Worm (Caenorhabditis elegans) whole organism, late embryonic: ENCODE measurements around the gene metl-13.
A peak's percentile ranks its signal among the peaks of the same experiment; 100 is the strongest.

ENCODE experiments used
- T23F11.4 ChIP-seq: fragments of 200-800 bp; sonication (Bioruptor generic); optimal IDR thresholded peaks from 2 replicates; lab custom pipeline; 2018; ENCODE audit warnings: mild to moderate bottlenecking, missing genetic modification characterization, missing compliant biosample characterization
- ama-1 ChIP-seq: fragments of 150-350 bp; optimal IDR thresholded peaks from 2 replicates; lab custom pipeline; 2014
- ceh-31 ChIP-seq: sonication (generic microtip); optimal IDR thresholded peaks from 2 replicates; lab custom pipeline; 2016; ENCODE audit warnings: missing genetic modification characterization, missing compliant biosample characterization
- dve-1 ChIP-seq: sonication (generic microtip); optimal IDR thresholded peaks from 2 replicates; lab custom pipeline; 2017; ENCODE audit warnings: antibody characterized with exemption, mild to moderate bottlenecking, missing genetic modification characterization, missing compliant biosample characterization
- elt-2 ChIP-seq: sonication (generic microtip); optimal IDR thresholded peaks from 2 replicates; lab custom pipeline; 2016; ENCODE audit warnings: missing genetic modification reagents, missing genetic modification characterization, missing compliant biosample characterization
- elt-4 ChIP-seq: sonication (generic microtip); optimal IDR thresholded peaks from 2 replicates; lab custom pipeline; 2016; ENCODE audit warnings: missing genetic modification characterization, missing compliant biosample characterization
- nhr-11 ChIP-seq: fragments of 150-350 bp; optimal IDR thresholded peaks from 2 replicates; lab custom pipeline; 2014; ENCODE audit warnings: missing biosample characterization, missing genetic modification characterization
- pros-1 ChIP-seq: fragments of 150-350 bp; optimal IDR thresholded peaks from 2 replicates; lab custom pipeline; 2014; ENCODE audit warnings: missing biosample characterization, missing genetic modification reagents, missing genetic modification characterization
- ref-2 ChIP-seq: sonication (generic microtip); optimal IDR thresholded peaks from 2 replicates; lab custom pipeline; 2016; ENCODE audit warnings: missing genetic modification characterization, missing compliant biosample characterization
- ztf-16 ChIP-seq: sonication (generic microtip); optimal IDR thresholded peaks from 2 replicates; lab custom pipeline; 2017; ENCODE audit warnings: missing genetic modification characterization, missing compliant biosample characterization

DNA sequence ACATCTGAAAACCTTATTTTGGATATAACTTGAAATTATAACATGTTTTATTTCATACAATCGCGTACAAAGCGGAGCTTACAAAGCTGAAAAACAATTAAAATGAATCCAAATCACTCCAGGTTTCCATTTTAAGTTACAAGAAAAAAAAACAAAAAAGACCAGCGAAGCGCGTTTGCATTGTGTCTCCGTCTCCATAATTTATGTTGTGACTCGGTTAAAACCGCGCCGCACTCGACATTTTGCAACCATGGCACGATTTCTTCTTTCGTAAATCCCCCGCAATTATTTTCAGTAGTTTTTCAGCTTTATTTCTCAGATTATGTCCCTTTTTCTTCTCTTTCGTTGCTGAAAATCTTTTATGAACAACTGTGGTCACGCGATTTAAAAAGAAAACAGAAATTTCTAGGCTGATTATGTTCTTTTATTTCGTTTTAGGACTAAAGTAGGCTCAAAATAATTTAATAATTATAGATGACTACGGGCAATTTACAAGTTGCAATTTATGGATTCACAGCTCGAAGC is 49.4 kb upstream of the metl-13 start, which contains the start of the genes F38A5.2 and dnj-11:
- no peak for TF ChIP-seq elt-2 (tag; lab: Kevin White, UChicago)
- TF ChIP-seq nhr-11 (tag; lab: Kevin White, UChicago) = no peak
- TF ChIP-seq T23F11.4 (GFP tag; lab: Kevin White, UChicago) = no peak
- no peak for TF ChIP-seq ama-1 (lab: Kevin White, UChicago)
- no peak for TF ChIP-seq pros-1 (tag; lab: Kevin White, UChicago)
- TF ChIP-seq ztf-16 (tag; lab: Kevin White, UChicago) = no peak
- TF ChIP-seq ceh-31 = peak; percentile 72
- TF ChIP-seq dve-1 = peak; percentile 42
- TF ChIP-seq elt-4 (tag; lab: Kevin White, UChicago) = no peak
- TF ChIP-seq ref-2 (tag; lab: Kevin White, UChicago) = no peak
